Worm (Caenorhabditis elegans) whole organism, mixed stage, embryonic: Measurements from ENCODE around the gene F08G12.11.

Source experiments
- blmp-1 ChIP-seq: fragments of 150-350 bp; optimal IDR thresholded peaks from 2 replicates; lab custom pipeline; 2014; ENCODE audit warnings: missing biosample characterization, missing genetic modification characterization
- elt-1 ChIP-seq: sonication (generic microtip); optimal IDR thresholded peaks from 2 replicates; lab custom pipeline; 2017; ENCODE audit warnings: missing genetic modification characterization, mild to moderate bottlenecking, missing compliant biosample characterization, antibody characterized with exemption, moderate library complexity, borderline replicate concordance; ENCODE audit not compliant: insufficient read depth
- flh-1 ChIP-seq: fragments of 200-800 bp; sonication (Bioruptor generic); optimal IDR thresholded peaks from 2 replicates; lab custom pipeline; 2018; ENCODE audit warnings: mild to moderate bottlenecking, missing genetic modification characterization, moderate library complexity, missing compliant biosample characterization
- ham-2 ChIP-seq: fragments of 200-800 bp; sonication (Bioruptor generic); optimal IDR thresholded peaks from 2 replicates; lab custom pipeline; 2018; ENCODE audit warnings: mild to moderate bottlenecking, missing genetic modification characterization, missing compliant biosample characterization
- mep-1 ChIP-seq: fragments of 150-350 bp; optimal IDR thresholded peaks from 2 replicates; lab custom pipeline; 2017; ENCODE audit warnings: missing biosample characterization, missing genetic modification reagents, missing genetic modification characterization, inconsistent platforms
- nhr-237 ChIP-seq: fragments of 150-350 bp; optimal IDR thresholded peaks from 2 replicates; lab custom pipeline; 2014; ENCODE audit warnings: missing biosample characterization, missing genetic modification characterization
- nhr-76 ChIP-seq: sonication (generic microtip); optimal IDR thresholded peaks from 2 replicates; lab custom pipeline; 2017; ENCODE audit warnings: missing biosample characterization, missing genetic modification characterization
- snpc-4 ChIP-seq: fragments of 150-350 bp; optimal IDR thresholded peaks from 2 replicates; lab custom pipeline; 2014; ENCODE audit warnings: missing biosample characterization, missing genetic modification characterization
- unc-62 ChIP-seq: fragments of 150-350 bp; optimal IDR thresholded peaks from 2 replicates; lab custom pipeline; 2014; ENCODE audit warnings: missing biosample characterization, missing genetic modification reagents, missing genetic modification characterization
- ztf-11 ChIP-seq: fragments of 150-350 bp; optimal IDR thresholded peaks from 2 replicates; lab custom pipeline; 2014; ENCODE audit warnings: missing biosample characterization, missing genetic modification characterization

DNA sequence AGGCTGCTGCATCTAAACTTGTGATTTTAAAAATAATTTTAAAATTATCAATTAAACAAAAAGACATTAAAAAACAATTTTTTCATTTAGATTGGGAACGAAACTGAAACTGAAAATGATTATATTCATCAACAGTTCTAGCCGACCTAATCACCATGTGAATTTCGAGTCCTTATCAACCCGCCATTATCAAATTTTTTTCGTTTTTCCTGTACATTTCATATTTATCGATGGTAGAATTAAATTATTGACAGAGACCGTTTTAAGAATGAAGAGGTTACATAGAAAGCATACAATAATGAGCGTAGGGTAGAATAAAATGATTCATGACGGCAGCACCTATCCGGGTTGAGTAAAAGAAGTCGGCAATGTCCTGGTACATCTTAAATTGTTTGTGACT is 8.9 kb upstream of the F08G12.11 start, which contains the start of gene asm-2:
- TF ChIP-seq unc-62 (GFP tag; lab: Kevin White, UChicago) (no peak), blmp-1 (no peak), mep-1 (no peak), nhr-76 (no peak), nhr-237 (tag; lab: Kevin White, UChicago) (no peak), ham-2 (GFP tag; lab: Kevin White, UChicago) (no peak), ztf-11 (tag; lab: Kevin White, UChicago) (no peak), snpc-4 (no peak), elt-1 (no peak), flh-1 (no peak)
